Worm (Caenorhabditis elegans) whole organism, early embryonic: ENCODE data around the gene BE10.5.

Experiments
- ama-1 ChIP-seq: fragments of 150-350 bp; optimal IDR thresholded peaks from 2 replicates; lab custom pipeline; 2014
- ceh-36 ChIP-seq: sonication (generic microtip); optimal IDR thresholded peaks from 2 replicates; lab custom pipeline; 2016; ENCODE audit warnings: missing genetic modification characterization, inconsistent platforms, missing compliant biosample characterization
- ets-7 ChIP-seq: sonication (generic microtip); optimal IDR thresholded peaks from 2 replicates; lab custom pipeline; 2016; ENCODE audit warnings: missing genotype, missing genetic modification characterization, missing compliant biosample characterization
- flt-1 ChIP-seq: fragments of 200-800 bp; sonication (Bioruptor generic); IDR thresholded peaks from 2 replicates; pipeline ENCODE4 v1.3.6; 2022; ENCODE audit warnings: missing genetic modification characterization, missing compliant biosample characterization
- hmbx-1 ChIP-seq: sonication (generic microtip); optimal IDR thresholded peaks from 2 replicates; lab custom pipeline; 2016; ENCODE audit warnings: mild to moderate bottlenecking, missing genetic modification characterization, missing compliant biosample characterization
- hnd-1 ChIP-seq: sonication (generic microtip); optimal IDR thresholded peaks from 2 replicates; lab custom pipeline; 2016; ENCODE audit warnings: missing genetic modification characterization, missing compliant biosample characterization
- scrt-1 ChIP-seq: fragments of 200-800 bp; sonication (Bioruptor generic); IDR thresholded peaks from 2 replicates; pipeline ENCODE4 v1.3.6; 2022; ENCODE audit warnings: missing genetic modification characterization, missing compliant biosample characterization
- tbx-37 ChIP-seq: fragments of 200-800 bp; sonication (Bioruptor generic); conservative IDR thresholded peaks from 2 replicates; pipeline ENCODE4 v1.3.6; 2022; ENCODE audit warnings: missing genetic modification reagents, missing genetic modification characterization, missing compliant biosample characterization

- no peak for TF ChIP-seq flt-1 (GFP tag; lab: Robert Waterston, UW)
- TF ChIP-seq scrt-1 (GFP tag; lab: Robert Waterston, UW): no peak
- TF ChIP-seq tbx-37 (GFP tag; lab: Robert Waterston, UW): no peak
- no peak for TF ChIP-seq hmbx-1
- no peak for TF ChIP-seq hnd-1 (tag; lab: Kevin White, UChicago)
- TF ChIP-seq ama-1: no peak
- no peak for TF ChIP-seq ets-7
- no peak for TF ChIP-seq ceh-36
These were observed 1.1 kb upstream of the BE10.5 start, which contains the start of gene BE10.3 for ce11 chrIII:12807726-12808125.
